Worm (Caenorhabditis elegans): ENCODE measurements around the gene C01G10.9.
A peak's percentile ranks its signal among the peaks of the same experiment; 100 is the strongest.

C01G10.9 gene

ce11 chrV:15082291-15082690 lies at the start of gene C01G10.9, which contains the start of gene C01G10.10:
Gene C01G10.9, plus strand, starts transcription at chrV:15082530.
Gene C01G10.10, minus strand, starts transcription at chrV:15082441.
- TF ChIP-seq nhr-77 (tag; optimal IDR thresholded peaks at IDR 0.05) (no peak), zip-4 (GFP tag; optimal IDR thresholded peaks at IDR 0.05) (peak; percentile 20), nhr-12 (tag; optimal IDR thresholded peaks at IDR 0.05) (no peak), nhr-19 (GFP tag; conservative IDR thresholded peaks at IDR 0.05) (peak; percentile 73), lin-35 (GFP tag; optimal IDR thresholded peaks at IDR 0.05) (peak; percentile 21 to 46), mef-2 (tag; optimal IDR thresholded peaks at IDR 0.05) (no peak), nhr-28 (tag; optimal IDR thresholded peaks at IDR 0.05) (no peak), nhr-84 (tag; optimal IDR thresholded peaks at IDR 0.05) (no peak), ztf-4 (tag; optimal IDR thresholded peaks at IDR 0.05) (no peak), nhr-85 (tag) (peak; percentile 93), lin-15B (tag; optimal IDR thresholded peaks at IDR 0.05) (no peak), C04F5.9 (tag; optimal IDR thresholded peaks at IDR 0.05) (peak; percentile 83), pqm-1 (tag; optimal IDR thresholded peaks at IDR 0.05) (no peak), vab-15 (tag; optimal IDR thresholded peaks at IDR 0.05) (no peak), lin-39 (tag; optimal IDR thresholded peaks at IDR 0.05) (no peak), ceh-90 (tag; optimal IDR thresholded peaks at IDR 0.05) (peak; percentile 92), nhr-47 (tag; optimal IDR thresholded peaks at IDR 0.05) (peak; percentile 86), egl-13 (tag; optimal IDR thresholded peaks at IDR 0.05) (no peak), alr-1 (tag; optimal IDR thresholded peaks at IDR 0.05; ENCODE audit: borderline replicate concordance) (no peak), efl-3 (GFP tag; optimal IDR thresholded peaks at IDR 0.05) (peak; percentile 54), sptf-1 (tag; optimal IDR thresholded peaks at IDR 0.05) (no peak), irx-1 (tag; optimal IDR thresholded peaks at IDR 0.05) (peak; percentile 93), nhr-71 (tag; optimal IDR thresholded peaks at IDR 0.05) (peak; percentile 87), C34B4.2 (tag; optimal IDR thresholded peaks at IDR 0.05) (no peak), lsy-2 (tag; optimal IDR thresholded peaks at IDR 0.05) (peak; percentile 68 to 70), grh-1 (GFP tag; IDR thresholded peaks at IDR 0.05) (0 out of 2 replicates have a peak, but pooled peaks have one; percentile 34), xbp-1 (tag; optimal IDR thresholded peaks at IDR 0.05) (peak; percentile 77), hpl-2 (GFP tag; optimal IDR thresholded peaks at IDR 0.05) (no peak), ama-1 (optimal IDR thresholded peaks at IDR 0.05) (no peak), sup-37 (GFP tag; optimal IDR thresholded peaks at IDR 0.05) (no peak), fkh-4 (tag; optimal IDR thresholded peaks at IDR 0.05; ENCODE audit: borderline replicate concordance) (peak; percentile 94), unc-98 (GFP tag; IDR thresholded peaks at IDR 0.05) (peak; percentile 58; the same call in 1 of the 2 replicates), mep-1 (tag; optimal IDR thresholded peaks at IDR 0.05) (peak; percentile 79), hlh-17 (GFP tag; optimal IDR thresholded peaks at IDR 0.05; ENCODE audit: borderline replicate concordance) (no peak), aha-1 (tag; optimal IDR thresholded peaks at IDR 0.05) (no peak), ztf-11 (tag; optimal IDR thresholded peaks at IDR 0.05) (peak in 1 of 2 experiments; percentile 95), fkh-8 (tag; optimal IDR thresholded peaks at IDR 0.05) (peak; percentile 53), F16B12.6 (tag; optimal IDR thresholded peaks at IDR 0.05) (no peak), skn-1 (tag; optimal IDR thresholded peaks at IDR 0.05) (peak; percentile 38), aly-2 (tag; optimal IDR thresholded peaks at IDR 0.05) (no peak), elt-2 (tag; optimal IDR thresholded peaks at IDR 0.05) (peak; percentile 67), unc-130 (tag; optimal IDR thresholded peaks at IDR 0.05) (peak; percentile 34), ceh-8 (GFP tag; optimal IDR thresholded peaks at IDR 0.05) (no peak), ces-1 (GFP tag; optimal IDR thresholded peaks at IDR 0.05) (no peak), fos-1 (tag; optimal IDR thresholded peaks at IDR 0.05) (no peak), nhr-20 (tag; optimal IDR thresholded peaks at IDR 0.05) (peak; percentile 85), zag-1 (tag; optimal IDR thresholded peaks at IDR 0.05) (no peak), mdl-1 (tag; optimal IDR thresholded peaks at IDR 0.05) (no peak), unc-30 (tag; optimal IDR thresholded peaks at IDR 0.05) (no peak), hlh-4 (tag; optimal IDR thresholded peaks at IDR 0.05) (peak; percentile 80), lin-13 (GFP tag; optimal IDR thresholded peaks at IDR 0.05) (no peak), nhr-237 (tag; optimal IDR thresholded peaks at IDR 0.05) (no peak), swsn-7 (tag; optimal IDR thresholded peaks at IDR 0.05) (peak; percentile 83), jun-1 (tag; optimal IDR thresholded peaks at IDR 0.05) (peak; percentile 29), mab-9 (GFP tag; IDR thresholded peaks at IDR 0.05) (peak; percentile 78; the same call in 1 of the 2 replicates)

All from whole organism, L1 larva.